Worm (Caenorhabditis elegans): Measurements from ENCODE around the gene ZK632.10.
"Not testable (repeated sequence)": the region's sequence is repeated elsewhere in the genome, so short reads cannot be mapped to it uniquely, and the experiment has no call there.

- not testable (repeated sequence) for TF ChIP-seq fkh-10 (GFP tag; optimal IDR thresholded peaks at IDR 0.05); sup-37 (GFP tag; optimal IDR thresholded peaks at IDR 0.05); rnt-1 (tag; optimal IDR thresholded peaks at IDR 0.05); ceh-63 (GFP tag; optimal IDR thresholded peaks at IDR 0.05)
Observed at ce11 chrIII:9849111-9849510, 21.6 kb upstream of the ZK632.10 start.
